Worm (Caenorhabditis elegans): ENCODE data around the gene clec-57.

clec-57 gene

ce11 chrV:14460122-14460521 is 8.9 kb upstream of the clec-57 start:
- TF ChIP-seq attf-6 (GFP tag; IDR thresholded peaks at IDR 0.05) (no peak), Y95B8A.8 (GFP tag; IDR thresholded peaks at IDR 0.05) (no peak), F33H1.4 (GFP tag; IDR thresholded peaks at IDR 0.05) (0 out of 2 replicates have a peak, but pooled peaks have one; percentile 11), him-1 (tag; optimal IDR thresholded peaks at IDR 0.05) (peak; percentile 17), ceh-100 (GFP tag; IDR thresholded peaks at IDR 0.05) (no peak), hlh-12 (tag; optimal IDR thresholded peaks at IDR 0.05) (no peak), nhr-80 (tag; optimal IDR thresholded peaks at IDR 0.05) (no peak), madf-6 (GFP tag; IDR thresholded peaks at IDR 0.05) (0 out of 2 replicates have a peak, but pooled peaks have one; percentile 28), lin-35 (GFP tag; optimal IDR thresholded peaks at IDR 0.05) (no peak), ceh-27 (GFP tag; optimal IDR thresholded peaks at IDR 0.05) (no peak), snpc-4 (GFP tag; optimal IDR thresholded peaks at IDR 0.05) (no peak), snpc-4 (tag; optimal IDR thresholded peaks at IDR 0.05) (peak in 1 of 4 experiments; percentile 13), rec-8 (tag; optimal IDR thresholded peaks at IDR 0.05) (no peak), ztf-25 (GFP tag; IDR thresholded peaks at IDR 0.05) (no peak), xnd-1 (tag; optimal IDR thresholded peaks at IDR 0.05) (peak; percentile 5), cebp-1 (GFP tag; IDR thresholded peaks at IDR 0.05) (no peak), cebp-1 (tag; optimal IDR thresholded peaks at IDR 0.05) (no peak), lin-54 (GFP tag; optimal IDR thresholded peaks at IDR 0.05) (peak; percentile 9), ceh-79 (tag; optimal IDR thresholded peaks at IDR 0.05) (no peak), ccch-3 (GFP tag; optimal IDR thresholded peaks at IDR 0.05) (no peak), ztf-3 (GFP tag; optimal IDR thresholded peaks at IDR 0.05) (no peak), snpc-1.3 (tag; optimal IDR thresholded peaks at IDR 0.05; ENCODE audit: insufficient read depth) (no peak), rcor-1 (GFP tag; IDR thresholded peaks at IDR 0.05) (no peak), ceh-58 (GFP tag; IDR thresholded peaks at IDR 0.05) (no peak), dpl-1 (GFP tag; optimal IDR thresholded peaks at IDR 0.05) (no peak), hrde-1 (tag; optimal IDR thresholded peaks at IDR 0.05; ENCODE audit: borderline replicate concordance) (peak; percentile 66), egrh-3 (GFP tag; IDR thresholded peaks at IDR 0.05) (no peak), chd-7 (tag; optimal IDR thresholded peaks at IDR 0.05) (no peak), ztf-26 (tag; optimal IDR thresholded peaks at IDR 0.05) (no peak), F22D6.2 (tag; optimal IDR thresholded peaks at IDR 0.05) (no peak), F23B12.7 (tag; optimal IDR thresholded peaks at IDR 0.05; ENCODE audit: insufficient read depth) (no peak), attf-3 (GFP tag; conservative IDR thresholded peaks at IDR 0.05) (no peak)

- TF ChIP-seq ztf-25 (GFP tag; IDR thresholded peaks at IDR 0.05) (no peak), nfyb-1 (GFP tag; IDR thresholded peaks at IDR 0.05) (0 out of 2 replicates have a peak, but pooled peaks have one; percentile 15), zfh-2 (GFP tag; conservative IDR thresholded peaks at IDR 0.05) (peak; percentile 76)
Measured at ce11 chrV:14460615-14461102, 8.4 kb upstream of the clec-57 start, which contains the start of gene F08H9.2. Gene F08H9.2 (plus strand): TSS chrV:14460665.

ce11 chrV:14462653-14463052 is 6.4 kb upstream of the clec-57 start:
- no peak for TF ChIP-seq madf-10 (tag; optimal IDR thresholded peaks at IDR 0.05)
- TF ChIP-seq atf-7 (tag; optimal IDR thresholded peaks at IDR 0.05), result no peak
- no peak for TF ChIP-seq nhr-90 (tag; optimal IDR thresholded peaks at IDR 0.05)
- no peak for TF ChIP-seq Y95B8A.8 (GFP tag; IDR thresholded peaks at IDR 0.05)
- TF ChIP-seq ceh-91 (GFP tag; IDR thresholded peaks at IDR 0.05), result no peak
- TF ChIP-seq attf-5 (GFP tag; optimal IDR thresholded peaks at IDR 0.05), result no peak
- no peak for TF ChIP-seq pbrm-1 (GFP tag; IDR thresholded peaks at IDR 0.05)
- TF ChIP-seq C06A6.2 (GFP tag; conservative IDR thresholded peaks at IDR 0.05), result no peak
- TF ChIP-seq B0035.1 (tag; optimal IDR thresholded peaks at IDR 0.05), result no peak
- TF ChIP-seq F23B12.7 (tag; optimal IDR thresholded peaks at IDR 0.05; ENCODE audit: insufficient read depth), result no peak
- TF ChIP-seq efl-1 (GFP tag; optimal IDR thresholded peaks at IDR 0.05), result no peak
- no peak for TF ChIP-seq sea-2 (GFP tag; IDR thresholded peaks at IDR 0.05)
- no peak for TF ChIP-seq xnd-1 (tag; optimal IDR thresholded peaks at IDR 0.05)
- TF ChIP-seq F37B4.10 (GFP tag; IDR thresholded peaks at IDR 0.05), result no peak
- no peak for TF ChIP-seq ceh-100 (GFP tag; IDR thresholded peaks at IDR 0.05)

Data from whole organism, young adult.